Fruit fly (Drosophila melanogaster) Kc167 (cell line): Measurements from ENCODE around the gene CG14422.

Experiments
- Myc ChIP-seq: fragments of >200 bp; optimal IDR thresholded peaks from 2 replicates; lab custom pipeline; 2017; ENCODE audit warnings: missing external identifiers
- Sin3A ChIP-seq: fragments of >200 bp; optimal IDR thresholded peaks from 2 replicates; lab custom pipeline; 2018; ENCODE audit warnings: missing external identifiers
- h ChIP-seq: fragments of >200 bp; optimal IDR thresholded peaks from 3 replicates; lab custom pipeline; 2018; ENCODE audit warnings: missing external identifiers
- insv ChIP-seq: fragments of >200 bp; optimal IDR thresholded peaks from 3 replicates; lab custom pipeline; 2018; ENCODE audit warnings: missing external identifiers
- psq ChIP-seq: fragments of >200 bp; optimal IDR thresholded peaks from 2 replicates; lab custom pipeline; 2017; ENCODE audit warnings: missing external identifiers
- ttk ChIP-seq: sonication (Bioruptor generic); optimal IDR thresholded peaks from 2 replicates; lab custom pipeline; 2017; ENCODE audit warnings: missing external identifiers

- TF ChIP-seq psq (no peak), insv (no peak), h (lab: Kevin White, UChicago) (no peak), Myc (lab: Kevin White, UChicago) (no peak), Sin3A (lab: Kevin White, UChicago) (no peak), ttk (lab: Kevin White, UChicago) (no peak)
These were observed 30.6 kb upstream of the CG14422 start for dm6 chrX:2912581-2912980.
